Worm (Caenorhabditis elegans) whole organism, L2 larva: ENCODE results near the gene T21C9.6.

ENCODE experiments used
- F13H6.1 ChIP-seq: sonication (generic microtip); optimal IDR thresholded peaks from 2 replicates; lab custom pipeline; 2016; ENCODE audit warnings: missing genetic modification characterization, missing compliant biosample characterization
- Y55F3AM.14 ChIP-seq: fragments of 200-800 bp; sonication (Bioruptor generic); optimal IDR thresholded peaks from 2 replicates; lab custom pipeline; 2018; ENCODE audit warnings: mild to moderate bottlenecking, missing genetic modification characterization, missing compliant biosample characterization
- ZK546.5 ChIP-seq: sonication (generic microtip); optimal IDR thresholded peaks from 2 replicates; lab custom pipeline; 2017; ENCODE audit warnings: missing biosample characterization, missing genetic modification characterization
- alr-1 ChIP-seq: fragments of 150-350 bp; optimal IDR thresholded peaks from 2 replicates; lab custom pipeline; 2014; ENCODE audit warnings: missing biosample characterization, missing genetic modification characterization
- ama-1 ChIP-seq: fragments of 150-350 bp; optimal IDR thresholded peaks from 2 replicates; lab custom pipeline; 2018; ENCODE audit warnings: inconsistent platforms
- blmp-1 ChIP-seq: sonication (generic microtip); optimal IDR thresholded peaks from 2 replicates; lab custom pipeline; 2017; ENCODE audit warnings: missing genetic modification characterization, mild to moderate bottlenecking, missing compliant biosample characterization, antibody characterized with exemption, moderate library complexity; ENCODE audit not compliant: insufficient read depth
- ceh-16 ChIP-seq: fragments of 150-350 bp; optimal IDR thresholded peaks from 2 replicates; lab custom pipeline; 2014; ENCODE audit warnings: missing biosample characterization, missing genetic modification characterization
- crh-2 ChIP-seq: sonication (generic microtip); optimal IDR thresholded peaks from 2 replicates; lab custom pipeline; 2017; ENCODE audit warnings: missing biosample characterization, missing genetic modification characterization
- dmd-4 ChIP-seq: sonication (generic microtip); optimal IDR thresholded peaks from 2 replicates; lab custom pipeline; 2017; ENCODE audit warnings: missing biosample characterization, missing genetic modification characterization
- egl-27 ChIP-seq: sonication (generic microtip); optimal IDR thresholded peaks from 3 replicates; lab custom pipeline; 2017; ENCODE audit warnings: missing biosample characterization, missing genetic modification reagents, missing genetic modification characterization
- elt-1 ChIP-seq: fragments of 150-350 bp; optimal IDR thresholded peaks from 2 replicates; lab custom pipeline; 2014; ENCODE audit warnings: missing biosample characterization, missing genetic modification characterization
- elt-3 ChIP-seq: sonication (generic microtip); optimal IDR thresholded peaks from 2 replicates; lab custom pipeline; 2017; ENCODE audit warnings: missing biosample characterization, missing genetic modification characterization
- fos-1 ChIP-seq: fragments of 150-350 bp; optimal IDR thresholded peaks from 2 replicates; lab custom pipeline; 2014; ENCODE audit warnings: missing biosample characterization, missing genetic modification characterization
- gmeb-1 ChIP-seq: fragments of 150-350 bp; optimal IDR thresholded peaks from 2 replicates; lab custom pipeline; 2014; ENCODE audit warnings: missing biosample characterization, missing genetic modification characterization
- lin-13 ChIP-seq: fragments of 150-350 bp; optimal IDR thresholded peaks from 2 replicates; lab custom pipeline; 2014; ENCODE audit warnings: missing biosample characterization, missing genetic modification reagents, missing genetic modification characterization
- lin-39 ChIP-seq: fragments of 150-350 bp; optimal IDR thresholded peaks from 2 replicates; lab custom pipeline; 2014; ENCODE audit warnings: missing biosample characterization, missing genetic modification reagents, missing genetic modification characterization
- mab-5 ChIP-seq: fragments of 150-350 bp; optimal IDR thresholded peaks from 2 replicates; lab custom pipeline; 2014; ENCODE audit warnings: missing biosample characterization, missing genetic modification characterization
- mbf-1 ChIP-seq: sonication (generic microtip); optimal IDR thresholded peaks from 2 replicates; lab custom pipeline; 2017; ENCODE audit warnings: missing biosample characterization, missing genetic modification characterization
- mdl-1 ChIP-seq, 2 experiments: fragments of 150-350 bp in 1 of 2; sonication (generic microtip) in 1 of 2; optimal IDR thresholded peaks; 2 replicates each; lab custom pipeline; 2017; ENCODE audit warnings: missing biosample characterization in 2 of 2, missing genetic modification characterization in 2 of 2
- nhr-10 ChIP-seq: sonication (generic microtip); optimal IDR thresholded peaks from 2 replicates; lab custom pipeline; 2017; ENCODE audit warnings: missing biosample characterization, missing genetic modification characterization
- nhr-11 ChIP-seq: fragments of 150-350 bp; optimal IDR thresholded peaks from 2 replicates; lab custom pipeline; 2014; ENCODE audit warnings: missing biosample characterization, missing genetic modification characterization
- nhr-129 ChIP-seq: fragments of 150-350 bp; optimal IDR thresholded peaks from 2 replicates; lab custom pipeline; 2014; ENCODE audit warnings: missing biosample characterization, missing genetic modification characterization
- nhr-21 ChIP-seq: fragments of 150-350 bp; optimal IDR thresholded peaks from 2 replicates; lab custom pipeline; 2014; ENCODE audit warnings: missing biosample characterization, missing genetic modification characterization
- nhr-23 ChIP-seq: fragments of 150-350 bp; optimal IDR thresholded peaks from 2 replicates; lab custom pipeline; 2014; ENCODE audit warnings: missing biosample characterization, missing genetic modification reagents, missing genetic modification characterization
- nhr-25 ChIP-seq: fragments of 150-350 bp; sonication (generic microtip); optimal IDR thresholded peaks from 3 replicates; lab custom pipeline; 2014; ENCODE audit warnings: missing biosample characterization, missing genetic modification characterization
- nhr-77 ChIP-seq: fragments of 150-350 bp; optimal IDR thresholded peaks from 2 replicates; lab custom pipeline; 2014; ENCODE audit warnings: missing biosample characterization, missing genetic modification characterization
- peb-1 ChIP-seq: fragments of 150-350 bp; optimal IDR thresholded peaks from 2 replicates; lab custom pipeline; 2014; ENCODE audit warnings: missing biosample characterization, missing genetic modification characterization
- sem-4 ChIP-seq: fragments of 150-350 bp; optimal IDR thresholded peaks from 2 replicates; lab custom pipeline; 2014; ENCODE audit warnings: missing biosample characterization, missing genetic modification reagents, missing genetic modification characterization
- skn-1 ChIP-seq: sonication (generic microtip); optimal IDR thresholded peaks from 2 replicates; lab custom pipeline; 2017; ENCODE audit warnings: missing biosample characterization, missing genetic modification characterization
- sma-3 ChIP-seq: sonication (generic microtip); optimal IDR thresholded peaks from 2 replicates; lab custom pipeline; 2016; ENCODE audit warnings: missing genetic modification reagents, missing genetic modification characterization, missing compliant biosample characterization
- sma-9 ChIP-seq, 2 experiments: fragments of 150-350 bp in 1 of 2; sonication (generic microtip) in 1 of 2; optimal IDR thresholded peaks; 2 replicates each; lab custom pipeline; 2014 to 2016; ENCODE audit warnings: missing genetic modification characterization in 2 of 2, mild to moderate bottlenecking in 1 of 2, missing biosample characterization in 1 of 2, missing compliant biosample characterization in 1 of 2, missing genetic modification reagents in 1 of 2, moderate library complexity in 1 of 2
- snpc-4 ChIP-seq: fragments of 150-350 bp; optimal IDR thresholded peaks from 2 replicates; lab custom pipeline; 2014; ENCODE audit warnings: missing biosample characterization, missing genetic modification characterization
- unc-39 ChIP-seq: fragments of 150-350 bp; optimal IDR thresholded peaks from 2 replicates; lab custom pipeline; 2014; ENCODE audit warnings: missing biosample characterization, missing genetic modification characterization
- unc-55 ChIP-seq: fragments of 150-350 bp; sonication (generic microtip); optimal IDR thresholded peaks from 3 replicates; lab custom pipeline; 2014; ENCODE audit warnings: missing biosample characterization, missing genetic modification reagents, missing genetic modification characterization
- zag-1 ChIP-seq: fragments of 150-350 bp; optimal IDR thresholded peaks from 2 replicates; lab custom pipeline; 2014; ENCODE audit warnings: missing biosample characterization, missing genetic modification characterization
- ztf-11 ChIP-seq: sonication (generic microtip); optimal IDR thresholded peaks from 2 replicates; lab custom pipeline; 2017; ENCODE audit warnings: missing biosample characterization, missing genetic modification characterization

T21C9.6 gene

ce11 chrV:10580638-10581037, 1.0 kb upstream of the T21C9.6 start:
- TF ChIP-seq gmeb-1 (tag; lab: Kevin White, UChicago) (peak; percentile 5), skn-1 (tag; lab: Kevin White, UChicago) (peak; percentile 46), lin-39 (no peak), fos-1 (tag; lab: Kevin White, UChicago) (peak; percentile 83), mab-5 (tag; lab: Kevin White, UChicago) (no peak), sma-9 (GFP tag; optimal IDR thresholded peaks at IDR 0.05; lab: Kevin White, UChicago) (peak; percentile 32), sma-9 (tag; optimal IDR thresholded peaks at IDR 0.05; lab: Kevin White, UChicago) (no peak), crh-2 (tag; lab: Kevin White, UChicago) (peak; percentile 23), snpc-4 (tag; lab: Kevin White, UChicago) (no peak), nhr-11 (tag; lab: Kevin White, UChicago) (no peak)

ce11 chrV:10588694-10589093, 7.0 kb downstream of the T21C9.6 start, which contains the start of gene srg-32:
TSS of gene srg-32 (minus strand) at chrV:10588794.
- TF ChIP-seq ZK546.5 (no peak), unc-55 (GFP tag; lab: Kevin White, UChicago) (no peak), alr-1 (tag; lab: Kevin White, UChicago) (no peak), ama-1 (lab: Kevin White, UChicago) (no peak)

- TF ChIP-seq nhr-10 (tag; lab: Kevin White, UChicago) (no peak), elt-1 (tag; lab: Kevin White, UChicago) (no peak), nhr-23 (tag; lab: Kevin White, UChicago) (no peak), unc-39 (tag; lab: Kevin White, UChicago) (no peak), lin-13 (GFP tag; lab: Kevin White, UChicago) (no peak), elt-3 (tag; lab: Kevin White, UChicago) (no peak), fos-1 (tag; lab: Kevin White, UChicago) (peak; percentile 44), snpc-4 (tag; lab: Kevin White, UChicago) (no peak), nhr-25 (tag; lab: Kevin White, UChicago) (no peak), ztf-11 (tag; lab: Kevin White, UChicago) (no peak), ceh-16 (tag; lab: Kevin White, UChicago) (no peak), peb-1 (tag; lab: Kevin White, UChicago) (no peak), mbf-1 (tag; lab: Kevin White, UChicago) (no peak), mab-5 (tag; lab: Kevin White, UChicago) (no peak), blmp-1 (tag; lab: Kevin White, UChicago) (no peak), F13H6.1 (no peak), gmeb-1 (tag; lab: Kevin White, UChicago) (no peak), sem-4 (tag; lab: Kevin White, UChicago) (no peak), nhr-77 (no peak), ama-1 (lab: Kevin White, UChicago) (no peak), nhr-129 (tag; lab: Kevin White, UChicago) (peak; percentile 54), nhr-11 (tag; lab: Kevin White, UChicago) (no peak), crh-2 (tag; lab: Kevin White, UChicago) (peak; percentile 32), alr-1 (tag; lab: Kevin White, UChicago) (no peak)
Observed at ce11 chrV:10589774-10590528, 8.3 kb downstream of the T21C9.6 start, which contains the start of gene ttr-23. TSS of gene ttr-23 (minus strand) at chrV:10589860.

ce11 chrV:10592479-10592878, 10.8 kb downstream of the T21C9.6 start, which contains the start of gene T21C9.9:
TSS of gene T21C9.9 (minus strand) at chrV:10592579.
- TF ChIP-seq snpc-4 (tag; lab: Kevin White, UChicago) (no peak), dmd-4 (tag; lab: Kevin White, UChicago) (no peak), nhr-25 (tag; lab: Kevin White, UChicago) (no peak), lin-13 (GFP tag; lab: Kevin White, UChicago) (no peak), nhr-21 (no peak), F13H6.1 (no peak), ZK546.5 (no peak), fos-1 (tag; lab: Kevin White, UChicago) (no peak), egl-27 (no peak), Y55F3AM.14 (GFP tag; lab: Kevin White, UChicago) (no peak), nhr-129 (tag; lab: Kevin White, UChicago) (no peak), elt-3 (tag; lab: Kevin White, UChicago) (no peak), nhr-23 (tag; lab: Kevin White, UChicago) (no peak), zag-1 (tag; lab: Kevin White, UChicago) (no peak), unc-39 (tag; lab: Kevin White, UChicago) (no peak), unc-55 (GFP tag; lab: Kevin White, UChicago) (no peak), peb-1 (tag; lab: Kevin White, UChicago) (no peak), sma-3 (GFP tag; lab: Kevin White, UChicago) (no peak), mdl-1 (tag; optimal IDR thresholded peaks at IDR 0.05; lab: Kevin White, UChicago) (no peak)
